Fruit fly (Drosophila melanogaster) whole organism, adult: ENCODE data around the gene ORMDL.

Experiments
- CG11617 ChIP-seq: fragments of 200-800 bp; sonication (Bioruptor generic); optimal IDR thresholded peaks from 2 replicates; lab custom pipeline; 2017; ENCODE audit warnings: mild to moderate bottlenecking, missing biosample characterization, missing genetic modification reagents, missing genetic modification characterization
- CG12768 ChIP-seq: fragments of 200-800 bp; sonication (Bioruptor generic); optimal IDR thresholded peaks from 2 replicates; lab custom pipeline; 2017; ENCODE audit warnings: missing biosample characterization, missing genetic modification characterization, mild to moderate bottlenecking, moderate library complexity, missing genetic modification reagents
- CG14711 ChIP-seq: fragments of 200-800 bp; sonication (Bioruptor generic); optimal IDR thresholded peaks from 2 replicates; lab custom pipeline; 2018; ENCODE audit warnings: missing biosample characterization, mild to moderate bottlenecking, missing genetic modification characterization, moderate library complexity
- CG1620 ChIP-seq: fragments of 200-800 bp; sonication (Bioruptor generic); optimal IDR thresholded peaks from 2 replicates; lab custom pipeline; 2016; ENCODE audit warnings: missing biosample characterization, missing genetic modification characterization
- CG33017 ChIP-seq: fragments of 200-800 bp; sonication (Bioruptor generic); optimal IDR thresholded peaks from 2 replicates; lab custom pipeline; 2018; ENCODE audit warnings: missing biosample characterization, mild to moderate bottlenecking, missing genetic modification characterization, moderate library complexity
- CG5204 ChIP-seq: fragments of 200-800 bp; sonication (Bioruptor generic); optimal IDR thresholded peaks from 2 replicates; lab custom pipeline; 2016; ENCODE audit warnings: missing biosample characterization, missing genetic modification characterization
- CG7045 ChIP-seq: fragments of 200-800 bp; sonication (Bioruptor generic); optimal IDR thresholded peaks from 2 replicates; lab custom pipeline; 2017; ENCODE audit warnings: missing biosample characterization, mild to moderate bottlenecking, missing genetic modification characterization
- CG7101 ChIP-seq: fragments of 200-800 bp; sonication (Bioruptor generic); optimal IDR thresholded peaks from 2 replicates; lab custom pipeline; 2018; ENCODE audit warnings: missing biosample characterization, mild to moderate bottlenecking, missing genetic modification characterization, moderate library complexity
- Clk ChIP-seq: fragments of 200-800 bp; sonication (Bioruptor generic); optimal IDR thresholded peaks from 2 replicates; lab custom pipeline; 2017; ENCODE audit warnings: missing biosample characterization, missing genetic modification characterization
- Crg-1 ChIP-seq: fragments of 200-800 bp; sonication (Bioruptor generic); optimal IDR thresholded peaks from 2 replicates; lab custom pipeline; 2016; ENCODE audit warnings: missing biosample characterization, missing genetic modification characterization
- Hr96 ChIP-seq: fragments of 200-800 bp; sonication (Bioruptor generic); optimal IDR thresholded peaks from 2 replicates; lab custom pipeline; 2016; ENCODE audit warnings: missing biosample characterization, missing genetic modification characterization
- Mnt ChIP-seq: fragments of 200-800 bp; sonication (Bioruptor generic); optimal IDR thresholded peaks from 2 replicates; lab custom pipeline; 2016; ENCODE audit warnings: missing biosample characterization, mild to moderate bottlenecking, missing genetic modification characterization
- bab1 ChIP-seq: fragments of 200-800 bp; sonication (Bioruptor generic); optimal IDR thresholded peaks from 3 replicates; lab custom pipeline; 2019; ENCODE audit warnings: missing biosample characterization, mild to moderate bottlenecking, missing genetic modification characterization, moderate library complexity
- cic ChIP-seq: fragments of 200-800 bp; sonication (Bioruptor generic); optimal IDR thresholded peaks from 2 replicates; lab custom pipeline; 2017; ENCODE audit warnings: missing biosample characterization, mild to moderate bottlenecking, missing genetic modification characterization, moderate library complexity
- cnc ChIP-seq, 2 experiments: fragments of >200 bp; optimal IDR thresholded peaks; 2 replicates each; lab custom pipeline; 2017
- kay ChIP-seq: fragments of 200-800 bp; sonication (Bioruptor generic); peaks from one replicate; lab custom pipeline; 2016; ENCODE audit warnings: missing biosample characterization, missing genetic modification characterization, borderline replicate concordance
- ovo ChIP-seq: fragments of 200-800 bp; sonication (Bioruptor generic); optimal IDR thresholded peaks from 2 replicates; lab custom pipeline; 2016; ENCODE audit warnings: missing biosample characterization, missing genetic modification characterization
- pad ChIP-seq: fragments of 200-800 bp; sonication (Bioruptor generic); optimal IDR thresholded peaks from 3 replicates; lab custom pipeline; 2017; ENCODE audit warnings: missing biosample characterization, missing genetic modification characterization, mild to moderate bottlenecking, moderate library complexity, missing genetic modification reagents
- tj ChIP-seq: fragments of 200-800 bp; sonication (Bioruptor generic); optimal IDR thresholded peaks from 3 replicates; lab custom pipeline; 2017; ENCODE audit warnings: missing biosample characterization, mild to moderate bottlenecking, missing genetic modification characterization, moderate library complexity
- toe ChIP-seq: fragments of 200-800 bp; sonication (Bioruptor generic); optimal IDR thresholded peaks from 2 replicates; lab custom pipeline; 2016; ENCODE audit warnings: missing biosample characterization, missing genetic modification characterization

The ORMDL gene

dm6 chr3L:21635208-21635607 is at the start of gene ORMDL:
ORMDL (plus strand) TSS chr3L:21635305.
- TF ChIP-seq Clk (GFP tag; lab: Kevin White, UChicago) (no peak), Mnt (no peak), CG1620 (no peak), tj (GFP tag; lab: Kevin White, UChicago) (no peak), pad (no peak), CG11617 (GFP tag; lab: Kevin White, UChicago) (no peak), cic (GFP tag; lab: Kevin White, UChicago) (no peak), kay (no peak), CG14711 (tag; lab: Kevin White, UChicago) (no peak)

- TF ChIP-seq CG1620 (no peak), CG7045 (no peak), Hr96 (GFP tag; lab: Kevin White, UChicago) (no peak), CG5204 (no peak), ovo (GFP tag; lab: Kevin White, UChicago) (no peak), CG11617 (GFP tag; lab: Kevin White, UChicago) (no peak), Mnt (no peak), bab1 (GFP tag; lab: Kevin White, UChicago) (no peak), kay (no peak), tj (GFP tag; lab: Kevin White, UChicago) (no peak)
Measured at dm6 chr3L:21585397-21585796, 49.7 kb upstream of the ORMDL start.

dm6 chr3L:21586528-21586927 is 48.6 kb upstream of the ORMDL start, which contains the start of gene TfAP-2:
TfAP-2 (plus strand) TSS chr3L:21586828.
- TF ChIP-seq tj (GFP tag; lab: Kevin White, UChicago) (no peak), Clk (GFP tag; lab: Kevin White, UChicago) (no peak), cic (GFP tag; lab: Kevin White, UChicago) (no peak), CG1620 (no peak), kay (no peak), CG33017 (no peak), CG11617 (GFP tag; lab: Kevin White, UChicago) (no peak), CG5204 (no peak), CG12768 (GFP tag; lab: Kevin White, UChicago) (no peak)

dm6 chr3L:21591247-21591646 is 43.9 kb upstream of the ORMDL start:
- no peak for TF ChIP-seq CG33017
- TF ChIP-seq Clk (GFP tag; lab: Kevin White, UChicago): no peak
- no peak for TF ChIP-seq kay
- TF ChIP-seq ovo (GFP tag; lab: Kevin White, UChicago): no peak
- TF ChIP-seq bab1 (GFP tag; lab: Kevin White, UChicago): peak; percentile 7
- TF ChIP-seq CG11617 (GFP tag; lab: Kevin White, UChicago): no peak

- TF ChIP-seq ovo (GFP tag; lab: Kevin White, UChicago) (no peak), Mnt (no peak), bab1 (GFP tag; lab: Kevin White, UChicago) (no peak), Hr96 (GFP tag; lab: Kevin White, UChicago) (no peak), CG5204 (no peak), CG7101 (tag; lab: Kevin White, UChicago) (no peak), CG7045 (no peak), tj (GFP tag; lab: Kevin White, UChicago) (no peak), Clk (GFP tag; lab: Kevin White, UChicago) (no peak), cic (GFP tag; lab: Kevin White, UChicago) (no peak), CG12768 (GFP tag; lab: Kevin White, UChicago) (no peak), CG33017 (no peak), Crg-1 (no peak), cnc (optimal IDR thresholded peaks at IDR 0.05; lab: Kevin White, UChicago) (no peak)
Measured at dm6 chr3L:21594408-21594807, 40.7 kb upstream of the ORMDL start.

dm6 chr3L:21598337-21598736 is 36.8 kb upstream of the ORMDL start:
- no peak for TF ChIP-seq CG5204
- TF ChIP-seq cnc (optimal IDR thresholded peaks at IDR 0.05; lab: Kevin White, UChicago): no peak
- TF ChIP-seq CG7045: no peak
- no peak for TF ChIP-seq kay
- no peak for TF ChIP-seq CG33017
- no peak for TF ChIP-seq pad
- no peak for TF ChIP-seq CG12768 (GFP tag; lab: Kevin White, UChicago)
- no peak for TF ChIP-seq ovo (GFP tag; lab: Kevin White, UChicago)
- TF ChIP-seq Clk (GFP tag; lab: Kevin White, UChicago): no peak
- no peak for TF ChIP-seq CG7101 (tag; lab: Kevin White, UChicago)

dm6 chr3L:21602275-21602674 is 32.8 kb upstream of the ORMDL start:
- TF ChIP-seq ovo (GFP tag; lab: Kevin White, UChicago) (no peak), Hr96 (GFP tag; lab: Kevin White, UChicago) (no peak), Crg-1 (no peak), bab1 (GFP tag; lab: Kevin White, UChicago) (no peak), CG7045 (no peak), CG14711 (tag; lab: Kevin White, UChicago) (no peak), CG11617 (GFP tag; lab: Kevin White, UChicago) (no peak), tj (GFP tag; lab: Kevin White, UChicago) (no peak), cnc (optimal IDR thresholded peaks at IDR 0.05; lab: Kevin White, UChicago) (no peak), CG7101 (tag; lab: Kevin White, UChicago) (no peak), Mnt (no peak), cic (GFP tag; lab: Kevin White, UChicago) (no peak), Clk (GFP tag; lab: Kevin White, UChicago) (no peak), pad (no peak), CG12768 (GFP tag; lab: Kevin White, UChicago) (no peak), CG33017 (no peak), CG5204 (no peak), CG1620 (no peak), toe (GFP tag; lab: Kevin White, UChicago) (no peak), kay (no peak)
